Worm (Caenorhabditis elegans): ENCODE results near the gene pqn-42.

The pqn-42 gene

DNA sequence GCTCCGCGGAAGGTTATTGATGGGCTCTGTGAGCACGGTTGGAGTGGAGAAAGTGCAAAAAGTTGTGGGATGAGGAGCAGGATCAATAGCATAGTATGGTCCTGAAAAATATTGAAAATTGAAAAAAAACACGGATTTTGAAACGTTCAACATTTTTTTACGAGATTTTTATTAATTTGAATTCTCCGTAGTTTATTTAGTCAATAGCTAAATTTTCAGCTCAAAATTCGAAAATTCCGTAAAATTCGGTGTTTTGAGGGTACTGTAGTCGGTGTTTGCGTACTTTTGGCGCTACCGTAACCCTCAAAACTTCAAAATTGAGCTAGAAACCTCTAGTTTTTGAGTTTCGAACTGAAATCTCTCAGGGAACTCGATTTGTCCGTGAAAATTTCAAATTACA is at the start of gene pqn-42:
pqn-42 (minus strand) TSS at position 101 of the 400 bp plus-strand sequence.
- TF ChIP-seq jun-1 (tag; optimal IDR thresholded peaks at IDR 0.05) (no peak), nhr-11 (tag; optimal IDR thresholded peaks at IDR 0.05) (no peak), fos-1 (tag; optimal IDR thresholded peaks at IDR 0.05) (no peak), ceh-9 (tag; optimal IDR thresholded peaks at IDR 0.05) (no peak), ama-1 (optimal IDR thresholded peaks at IDR 0.05) (no peak), elt-3 (tag; optimal IDR thresholded peaks at IDR 0.05) (no peak), daf-12 (tag; optimal IDR thresholded peaks at IDR 0.05) (no peak), nfya-1 (tag; optimal IDR thresholded peaks at IDR 0.05; ENCODE audit: insufficient read depth) (no peak), aly-2 (tag; optimal IDR thresholded peaks at IDR 0.05) (no peak), eor-1 (tag; optimal IDR thresholded peaks at IDR 0.05) (no peak), lsy-12 (tag; optimal IDR thresholded peaks at IDR 0.05) (no peak), nhr-67 (tag; optimal IDR thresholded peaks at IDR 0.05) (no peak), nhr-12 (tag; optimal IDR thresholded peaks at IDR 0.05) (no peak), egl-27 (tag; optimal IDR thresholded peaks at IDR 0.05) (no peak)

- TF ChIP-seq pqm-1 (tag; optimal IDR thresholded peaks at IDR 0.05) (no peak), pha-4 (tag; optimal IDR thresholded peaks at IDR 0.05) (peak; percentile 56), snpc-4 (tag; optimal IDR thresholded peaks at IDR 0.05) (no peak), lin-15B (tag; optimal IDR thresholded peaks at IDR 0.05) (peak; percentile 63), mml-1 (tag; optimal IDR thresholded peaks at IDR 0.05) (no peak), elt-2 (tag; optimal IDR thresholded peaks at IDR 0.05) (peak; percentile 14), skn-1 (tag; optimal IDR thresholded peaks at IDR 0.05) (no peak), nfya-1 (tag; optimal IDR thresholded peaks at IDR 0.05; ENCODE audit: insufficient read depth) (peak; percentile 43), nhr-23 (tag; optimal IDR thresholded peaks at IDR 0.05) (peak; percentile 38), hmg-11 (tag; optimal IDR thresholded peaks at IDR 0.05) (peak; percentile 24), fkh-2 (tag; optimal IDR thresholded peaks at IDR 0.05) (no peak)
These were observed 45.7 kb upstream of the pqn-42 start, which contains the start of gene gbas-1 for ce11 chrII:2504431-2504928. Gene gbas-1, plus strand, starts transcription at chrII:2504878.

DNA sequence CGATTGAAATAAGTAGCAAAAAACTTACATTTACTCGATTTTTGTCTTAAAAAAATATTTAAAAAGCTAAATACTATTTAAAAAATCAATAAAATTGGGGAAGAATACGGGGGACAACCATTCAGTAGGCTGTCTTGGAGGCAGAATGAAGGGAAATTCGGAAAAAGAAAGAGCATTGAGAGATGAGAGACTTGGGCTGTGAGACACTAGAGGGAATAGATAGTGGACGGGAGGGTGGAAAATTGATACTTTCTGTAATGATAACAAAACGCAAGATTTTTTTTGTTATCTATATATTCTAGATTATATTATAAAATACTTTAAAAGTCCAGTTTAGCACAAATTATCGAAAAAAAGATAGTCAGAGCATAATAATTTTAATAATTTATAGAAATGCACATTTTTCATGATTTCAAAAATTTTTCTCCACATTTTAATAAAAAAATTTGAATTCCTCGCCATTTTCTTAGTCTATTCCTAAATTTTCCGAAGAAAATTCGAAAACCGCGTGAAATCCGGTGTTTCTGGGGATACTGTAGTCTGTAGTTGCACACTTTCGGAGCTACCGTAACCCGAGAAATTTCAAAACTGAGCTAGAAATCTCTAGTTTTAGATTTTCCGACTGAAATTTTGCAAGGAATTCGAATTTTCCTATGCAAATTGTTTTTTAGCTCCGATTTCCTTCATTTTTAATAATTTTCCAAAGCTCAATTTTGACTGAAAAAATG is 45.1 kb upstream of the pqn-42 start:
- peak; percentile 84 for TF ChIP-seq elt-2 (tag; optimal IDR thresholded peaks at IDR 0.05)
- peak; percentile 19 for TF ChIP-seq ceh-28 (tag; optimal IDR thresholded peaks at IDR 0.05)
- no peak for TF ChIP-seq nhr-25 (tag; optimal IDR thresholded peaks at IDR 0.05)

- TF ChIP-seq unc-39 (tag; optimal IDR thresholded peaks at IDR 0.05) (no peak), hmg-11 (tag; optimal IDR thresholded peaks at IDR 0.05) (no peak), ceh-28 (tag; optimal IDR thresholded peaks at IDR 0.05) (no peak), mdl-1 (tag; optimal IDR thresholded peaks at IDR 0.05) (no peak), fkh-2 (tag; optimal IDR thresholded peaks at IDR 0.05) (no peak), ZK546.5 (tag; optimal IDR thresholded peaks at IDR 0.05) (no peak), unc-62 (GFP tag; optimal IDR thresholded peaks at IDR 0.05) (no peak), ceh-9 (tag; optimal IDR thresholded peaks at IDR 0.05) (no peak), nhr-76 (tag; optimal IDR thresholded peaks at IDR 0.05) (no peak), aly-2 (tag; optimal IDR thresholded peaks at IDR 0.05) (no peak), daf-12 (tag; optimal IDR thresholded peaks at IDR 0.05) (no peak), nhr-12 (tag; optimal IDR thresholded peaks at IDR 0.05) (no peak), R02D3.7 (tag; optimal IDR thresholded peaks at IDR 0.05) (no peak), nhr-237 (tag; optimal IDR thresholded peaks at IDR 0.05) (no peak), snpc-4 (tag; optimal IDR thresholded peaks at IDR 0.05) (no peak), pha-4 (tag; optimal IDR thresholded peaks at IDR 0.05) (no peak), eor-1 (tag; optimal IDR thresholded peaks at IDR 0.05) (no peak)
These were observed 29.6 kb upstream of the pqn-42 start, which contains the start of gene F53G2.1 for ce11 chrII:2488386-2488785. Gene F53G2.1, plus strand, starts transcription at chrII:2488686.

DNA sequence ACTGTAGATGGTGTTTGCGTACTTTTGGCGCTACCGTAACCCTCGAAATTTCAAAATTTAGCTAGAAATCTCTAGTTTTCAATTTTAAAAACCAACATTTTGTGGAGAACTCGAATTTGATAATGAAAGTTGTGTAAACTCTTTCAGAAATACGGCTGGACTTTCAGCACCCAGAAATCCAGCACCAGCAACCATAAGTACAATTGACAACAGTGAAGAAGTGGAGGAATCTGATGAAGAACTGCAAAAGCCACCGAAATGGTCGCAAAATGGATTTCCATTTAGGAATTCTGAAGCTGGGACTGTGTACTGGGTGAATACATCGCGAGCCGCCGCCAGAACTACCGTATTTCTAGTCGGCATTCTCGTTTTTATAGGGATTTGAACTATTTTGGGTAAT is 24.7 kb upstream of the pqn-42 start, which contains the start of gene F53G2.13:
F53G2.13 (plus strand) TSS at position 301 of the 400 bp plus-strand sequence.
- TF ChIP-seq ceh-82 (tag; optimal IDR thresholded peaks at IDR 0.05) (no peak), nfya-1 (tag; optimal IDR thresholded peaks at IDR 0.05; ENCODE audit: insufficient read depth) (no peak), nhr-23 (tag; optimal IDR thresholded peaks at IDR 0.05) (no peak), ztf-11 (tag; optimal IDR thresholded peaks at IDR 0.05) (no peak), zag-1 (tag; optimal IDR thresholded peaks at IDR 0.05) (no peak), ceh-28 (tag; optimal IDR thresholded peaks at IDR 0.05) (no peak), pqm-1 (tag; optimal IDR thresholded peaks at IDR 0.05) (no peak), lin-39 (tag; optimal IDR thresholded peaks at IDR 0.05) (no peak), mdl-1 (tag; optimal IDR thresholded peaks at IDR 0.05) (no peak), elt-1 (tag; optimal IDR thresholded peaks at IDR 0.05) (no peak), fkh-2 (tag; optimal IDR thresholded peaks at IDR 0.05) (no peak), nhr-28 (tag; optimal IDR thresholded peaks at IDR 0.05) (no peak), ZK546.5 (tag; optimal IDR thresholded peaks at IDR 0.05) (no peak), tbx-2 (tag; optimal IDR thresholded peaks at IDR 0.05) (no peak), nhr-67 (tag; optimal IDR thresholded peaks at IDR 0.05) (no peak)
